Fruit fly (Drosophila melanogaster): ENCODE results near the gene CG42833.

Gene CG42833

dm6 chr3L:20195875-20196274 lies 4.0 kb upstream of the CG42833 start:
- TF ChIP-seq CTCF (optimal IDR thresholded peaks at IDR 0.05) (no peak), CG8478 (optimal IDR thresholded peaks at IDR 0.05) (no peak)

- TF ChIP-seq CTCF (optimal IDR thresholded peaks at IDR 0.05) (no peak), CG8478 (optimal IDR thresholded peaks at IDR 0.05) (no peak)
These were observed 3.6 kb upstream of the CG42833 start for dm6 chr3L:20196321-20196720.

- TF ChIP-seq CG8478 (optimal IDR thresholded peaks at IDR 0.05) (no peak), CTCF (optimal IDR thresholded peaks at IDR 0.05) (no peak)
These were observed 2.7 kb upstream of the CG42833 start for dm6 chr3L:20197213-20197612.

- TF ChIP-seq CG8478 (optimal IDR thresholded peaks at IDR 0.05) (no peak), CTCF (optimal IDR thresholded peaks at IDR 0.05) (no peak)
These were observed 2.2 kb upstream of the CG42833 start for dm6 chr3L:20197698-20198097.

- no peak for TF ChIP-seq CG8478 (optimal IDR thresholded peaks at IDR 0.05)
- no peak for TF ChIP-seq CTCF (optimal IDR thresholded peaks at IDR 0.05)
These were observed 1.7 kb upstream of the CG42833 start, which contains the start of gene CG42674 for dm6 chr3L:20198138-20198559. CG42674 (minus strand) TSS chr3L:20198317.

dm6 chr3L:20201538-20201937 lies 1.6 kb downstream of the CG42833 start, which contains the start of gene obst-F:
obst-F (minus strand) TSS chr3L:20201638.
- TF ChIP-seq CG8478 (optimal IDR thresholded peaks at IDR 0.05) (no peak), CTCF (optimal IDR thresholded peaks at IDR 0.05) (no peak)

dm6 chr3L:20203587-20203986 lies 3.7 kb downstream of the CG42833 start, which contains the start of gene CG7298:
CG7298 (minus strand) TSS chr3L:20203687.
- TF ChIP-seq CTCF (optimal IDR thresholded peaks at IDR 0.05), result no peak
- no peak for TF ChIP-seq CG8478 (optimal IDR thresholded peaks at IDR 0.05)

dm6 chr3L:20205946-20206345 lies 6.1 kb downstream of the CG42833 start, which contains the start of gene CG7290:
CG7290 (minus strand) TSS chr3L:20206046.
- TF ChIP-seq CTCF (optimal IDR thresholded peaks at IDR 0.05) (no peak), CG8478 (optimal IDR thresholded peaks at IDR 0.05) (no peak)

dm6 chr3L:20206950-20207584 lies 7.2 kb downstream of the CG42833 start, which contains the start of gene CG6996:
CG6996 (plus strand) TSS chr3L:20207534.
- TF ChIP-seq CTCF (optimal IDR thresholded peaks at IDR 0.05) (no peak), CG8478 (optimal IDR thresholded peaks at IDR 0.05) (no peak)

dm6 chr3L:20209092-20209491 lies 9.2 kb downstream of the CG42833 start:
- no peak for TF ChIP-seq CTCF (optimal IDR thresholded peaks at IDR 0.05)
- no peak for TF ChIP-seq CG8478 (optimal IDR thresholded peaks at IDR 0.05)

- TF ChIP-seq CG8478 (optimal IDR thresholded peaks at IDR 0.05) (no peak), CTCF (optimal IDR thresholded peaks at IDR 0.05) (no peak)
These were observed 10.0 kb downstream of the CG42833 start for dm6 chr3L:20209896-20210295.

- TF ChIP-seq CG8478 (optimal IDR thresholded peaks at IDR 0.05) (no peak), CTCF (optimal IDR thresholded peaks at IDR 0.05) (no peak)
These were observed 12.1 kb downstream of the CG42833 start, which contains the start of gene CG7017 for dm6 chr3L:20212022-20212421. CG7017 (minus strand) TSS chr3L:20212122.

- TF ChIP-seq CG8478 (optimal IDR thresholded peaks at IDR 0.05) (no peak), CTCF (optimal IDR thresholded peaks at IDR 0.05) (no peak)
These were observed 20.5 kb downstream of the CG42833 start, which contains the start of gene CG6933 for dm6 chr3L:20220374-20220773. CG6933 (minus strand) TSS chr3L:20220420.

- TF ChIP-seq CTCF (optimal IDR thresholded peaks at IDR 0.05), result no peak
These were observed 21.0 kb downstream of the CG42833 start for dm6 chr3L:20220918-20221317.

dm6 chr3L:20221412-20221864 lies 21.5 kb downstream of the CG42833 start, which contains the start of gene CG17145:
CG17145 (plus strand) TSS chr3L:20221814.
- TF ChIP-seq CTCF (optimal IDR thresholded peaks at IDR 0.05), result no peak
- TF ChIP-seq CG8478 (optimal IDR thresholded peaks at IDR 0.05), result no peak

dm6 chr3L:20222617-20223016 lies 22.7 kb downstream of the CG42833 start:
- TF ChIP-seq CG8478 (optimal IDR thresholded peaks at IDR 0.05) (no peak), CTCF (optimal IDR thresholded peaks at IDR 0.05) (no peak)
